Fruit fly (Drosophila melanogaster): ENCODE results near the gene Psf1.

Psf1 gene

DNA sequence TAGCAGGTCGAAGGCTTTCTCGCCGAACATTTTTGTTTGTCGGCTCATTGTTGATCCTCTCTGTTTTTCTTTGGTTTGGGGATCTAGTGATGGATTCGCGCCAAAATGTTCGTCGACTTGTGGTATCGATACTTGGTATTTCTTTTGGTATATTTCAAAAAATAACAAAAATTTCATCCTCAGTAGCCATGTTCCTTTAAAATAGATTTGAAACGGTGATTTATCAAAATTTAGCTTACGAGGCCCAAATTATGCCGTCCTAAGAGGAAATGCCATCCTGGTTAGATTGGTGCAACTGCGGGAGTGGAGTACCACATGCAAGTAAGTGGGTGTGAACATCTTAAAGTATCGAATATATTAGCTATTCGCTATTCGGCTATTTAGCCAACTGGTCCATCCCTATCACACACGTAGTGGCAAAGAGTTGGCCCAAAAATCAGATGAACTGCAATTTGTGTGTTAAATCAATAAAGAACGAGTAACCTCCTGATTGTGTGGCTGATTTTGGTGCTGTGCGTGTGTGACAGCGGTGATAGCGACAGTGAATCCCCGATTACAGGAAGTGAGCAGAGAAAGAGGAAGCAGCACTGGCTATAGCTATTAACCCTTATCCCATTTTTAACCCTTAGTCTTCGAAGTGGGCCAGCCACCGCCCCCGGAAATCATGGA lies at the start of gene Psf1, which contains the start of gene Sac1:
TSS of gene Psf1 (minus strand) at position 51 of the 669 bp plus-strand sequence.
TSS of gene Sac1 (plus strand) at position 191 of the 669 bp plus-strand sequence.
- TF ChIP-seq Myc (optimal IDR thresholded peaks at IDR 0.05) (no peak), h (optimal IDR thresholded peaks at IDR 0.05) (no peak), ttk (optimal IDR thresholded peaks at IDR 0.05) (no peak), psq (optimal IDR thresholded peaks at IDR 0.05) (no peak), Sin3A (optimal IDR thresholded peaks at IDR 0.05) (no peak), insv (optimal IDR thresholded peaks at IDR 0.05) (no peak)

dm6 chr3L:1295693-1296092 lies 48.2 kb upstream of the Psf1 start, which contains the start of gene Rabex-5:
TSS of gene Rabex-5 (plus strand) at chr3L:1295913.
- TF ChIP-seq psq (optimal IDR thresholded peaks at IDR 0.05): no peak
- no peak for TF ChIP-seq h (optimal IDR thresholded peaks at IDR 0.05)
- TF ChIP-seq insv (optimal IDR thresholded peaks at IDR 0.05): no peak

- no peak for TF ChIP-seq insv (optimal IDR thresholded peaks at IDR 0.05)
- TF ChIP-seq psq (optimal IDR thresholded peaks at IDR 0.05): no peak
- no peak for TF ChIP-seq ttk (optimal IDR thresholded peaks at IDR 0.05)
- TF ChIP-seq h (optimal IDR thresholded peaks at IDR 0.05): no peak
- no peak for TF ChIP-seq Myc (optimal IDR thresholded peaks at IDR 0.05)
- no peak for TF ChIP-seq Sin3A (optimal IDR thresholded peaks at IDR 0.05)
These were observed 47.4 kb upstream of the Psf1 start for dm6 chr3L:1294835-1295234.

dm6 chr3L:1280890-1281622 lies 33.6 kb upstream of the Psf1 start:
- no peak for TF ChIP-seq Sin3A (optimal IDR thresholded peaks at IDR 0.05)
- TF ChIP-seq Myc (optimal IDR thresholded peaks at IDR 0.05): no peak
- no peak for TF ChIP-seq insv (optimal IDR thresholded peaks at IDR 0.05)
- no peak for TF ChIP-seq psq (optimal IDR thresholded peaks at IDR 0.05)
- no peak for TF ChIP-seq h (optimal IDR thresholded peaks at IDR 0.05)
- TF ChIP-seq ttk (optimal IDR thresholded peaks at IDR 0.05): no peak

DNA sequence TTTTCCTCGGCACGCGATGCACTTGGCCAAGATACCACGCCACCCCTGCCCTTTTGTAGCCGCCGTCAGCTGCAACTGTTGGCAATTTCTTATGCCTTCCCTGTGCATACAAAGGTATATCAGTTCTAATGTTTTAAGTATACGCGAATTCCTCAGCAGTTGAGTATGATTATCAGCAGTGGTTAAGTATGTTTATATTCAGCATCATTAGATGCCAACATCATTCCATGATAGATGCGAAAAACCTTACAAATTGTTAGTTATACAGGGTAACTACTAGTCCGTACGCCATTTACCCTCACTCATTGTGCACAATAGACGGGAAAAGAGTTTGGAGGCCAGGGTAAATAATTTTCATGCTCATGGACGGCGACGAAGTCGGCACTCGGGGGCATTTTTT lies 32.2 kb upstream of the Psf1 start:
- TF ChIP-seq insv (optimal IDR thresholded peaks at IDR 0.05): no peak
- TF ChIP-seq psq (optimal IDR thresholded peaks at IDR 0.05): no peak
- no peak for TF ChIP-seq Myc (optimal IDR thresholded peaks at IDR 0.05)
- TF ChIP-seq ttk (optimal IDR thresholded peaks at IDR 0.05): no peak
- no peak for TF ChIP-seq h (optimal IDR thresholded peaks at IDR 0.05)
- TF ChIP-seq Sin3A (optimal IDR thresholded peaks at IDR 0.05): no peak

dm6 chr3L:1277937-1278336 lies 30.5 kb upstream of the Psf1 start:
- no peak for TF ChIP-seq psq (optimal IDR thresholded peaks at IDR 0.05)
- no peak for TF ChIP-seq insv (optimal IDR thresholded peaks at IDR 0.05)
- no peak for TF ChIP-seq ttk (optimal IDR thresholded peaks at IDR 0.05)
- no peak for TF ChIP-seq h (optimal IDR thresholded peaks at IDR 0.05)
- TF ChIP-seq Sin3A (optimal IDR thresholded peaks at IDR 0.05): no peak
- TF ChIP-seq Myc (optimal IDR thresholded peaks at IDR 0.05): no peak

DNA sequence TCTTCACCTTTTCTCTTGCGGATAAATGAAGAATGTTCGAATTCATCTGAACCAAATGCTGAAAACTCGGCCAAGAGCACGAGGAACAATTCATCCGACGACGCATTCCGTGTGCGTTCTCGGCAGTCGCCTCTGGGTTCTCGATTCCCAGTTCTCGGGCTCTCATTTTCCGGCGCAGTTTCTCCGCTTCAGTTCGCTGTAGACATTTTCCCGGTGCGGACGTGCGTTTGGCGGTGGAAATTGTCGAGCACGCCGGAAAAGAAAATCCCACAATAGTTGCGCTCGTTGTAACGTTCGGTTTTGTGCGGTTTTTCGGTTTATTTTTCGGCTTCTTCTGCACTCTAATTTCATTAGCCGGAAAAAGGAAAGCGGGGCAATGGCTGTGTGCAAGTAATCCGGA lies 28.3 kb upstream of the Psf1 start, which contains the start of gene CG32333:
TSS of gene CG32333 (plus strand) at position 190 of the 400 bp plus-strand sequence.
- TF ChIP-seq Myc (optimal IDR thresholded peaks at IDR 0.05) (no peak), insv (optimal IDR thresholded peaks at IDR 0.05) (no peak), ttk (optimal IDR thresholded peaks at IDR 0.05) (no peak), h (optimal IDR thresholded peaks at IDR 0.05) (no peak), psq (optimal IDR thresholded peaks at IDR 0.05) (no peak), Sin3A (optimal IDR thresholded peaks at IDR 0.05) (no peak)

DNA sequence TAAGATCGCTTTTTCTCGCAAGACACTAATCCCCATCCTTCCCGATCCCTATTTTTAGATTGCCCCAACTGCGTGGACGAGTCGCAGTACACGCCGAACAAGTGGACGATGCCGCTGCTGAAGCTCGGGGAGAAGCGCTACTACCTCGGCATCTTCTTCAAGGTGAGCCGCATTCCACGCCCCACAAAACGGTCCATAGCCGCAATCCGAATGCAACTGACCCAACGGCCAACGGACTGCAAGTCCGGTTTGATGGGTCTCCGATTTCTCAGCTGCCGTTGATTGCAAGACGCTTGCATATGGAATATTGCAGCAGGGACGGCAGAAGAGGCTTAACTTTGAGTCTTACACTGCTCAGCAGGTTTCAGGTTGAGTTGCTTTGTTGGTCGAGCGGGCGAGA lies 21.5 kb upstream of the Psf1 start:
- TF ChIP-seq h (optimal IDR thresholded peaks at IDR 0.05) (no peak), Myc (optimal IDR thresholded peaks at IDR 0.05) (no peak), insv (optimal IDR thresholded peaks at IDR 0.05) (no peak), Sin3A (optimal IDR thresholded peaks at IDR 0.05) (no peak), psq (optimal IDR thresholded peaks at IDR 0.05) (no peak)

dm6 chr3L:1265423-1266002 lies 18.0 kb upstream of the Psf1 start:
- TF ChIP-seq Sin3A (optimal IDR thresholded peaks at IDR 0.05): no peak
- no peak for TF ChIP-seq Myc (optimal IDR thresholded peaks at IDR 0.05)
- TF ChIP-seq psq (optimal IDR thresholded peaks at IDR 0.05): no peak
- no peak for TF ChIP-seq h (optimal IDR thresholded peaks at IDR 0.05)
- no peak for TF ChIP-seq ttk (optimal IDR thresholded peaks at IDR 0.05)
- no peak for TF ChIP-seq insv (optimal IDR thresholded peaks at IDR 0.05)

DNA sequence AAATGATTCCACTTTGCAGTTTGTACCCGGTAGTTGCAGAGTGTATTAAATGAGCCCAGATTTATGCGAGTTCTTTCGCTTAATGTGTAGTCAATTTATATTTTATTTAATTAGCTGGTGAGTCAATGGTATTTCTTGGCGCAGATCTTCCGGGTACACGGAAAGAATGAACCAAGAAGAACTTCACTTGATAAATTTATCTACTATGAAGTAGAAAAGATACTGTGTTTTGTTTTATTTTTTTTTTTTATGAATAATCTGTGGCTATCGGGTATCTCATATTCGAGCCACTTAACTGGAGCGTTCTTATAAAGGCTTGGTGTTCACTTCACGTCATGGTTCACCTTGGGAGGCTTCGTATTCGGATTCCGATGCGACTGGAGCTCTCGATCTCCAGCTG lies 17.5 kb upstream of the Psf1 start:
- no peak for TF ChIP-seq h (optimal IDR thresholded peaks at IDR 0.05)
- TF ChIP-seq ttk (optimal IDR thresholded peaks at IDR 0.05): no peak
- TF ChIP-seq insv (optimal IDR thresholded peaks at IDR 0.05): no peak
- no peak for TF ChIP-seq psq (optimal IDR thresholded peaks at IDR 0.05)
- TF ChIP-seq Myc (optimal IDR thresholded peaks at IDR 0.05): no peak
- no peak for TF ChIP-seq Sin3A (optimal IDR thresholded peaks at IDR 0.05)

DNA sequence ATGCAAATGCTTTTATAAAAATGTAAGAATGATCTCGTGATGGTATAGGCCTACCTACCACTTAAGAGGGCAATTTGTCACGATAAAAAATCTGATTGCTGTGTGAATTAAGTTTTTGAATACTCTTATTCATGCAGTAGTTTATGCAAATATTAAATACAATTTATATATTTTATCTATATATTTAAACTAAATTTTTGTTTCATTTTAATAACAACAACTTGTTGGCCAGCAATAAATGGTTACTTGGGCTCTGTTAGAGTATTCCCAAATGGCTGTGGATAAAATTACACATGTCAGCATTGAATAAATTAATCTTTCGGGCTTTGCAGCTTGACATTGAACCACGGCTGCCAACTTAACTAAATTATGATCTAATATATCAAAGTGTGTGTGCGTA lies 11.1 kb upstream of the Psf1 start:
- TF ChIP-seq psq (optimal IDR thresholded peaks at IDR 0.05): no peak
- TF ChIP-seq h (optimal IDR thresholded peaks at IDR 0.05): no peak
- TF ChIP-seq Sin3A (optimal IDR thresholded peaks at IDR 0.05): no peak
- TF ChIP-seq insv (optimal IDR thresholded peaks at IDR 0.05): no peak
- no peak for TF ChIP-seq ttk (optimal IDR thresholded peaks at IDR 0.05)
- no peak for TF ChIP-seq Myc (optimal IDR thresholded peaks at IDR 0.05)
